Fruit fly (Drosophila melanogaster) S2 (cell line): Measurements from ENCODE around the gene CG12608.

ENCODE experiments used
- CG8478 ChIP-seq: fragments of >200 bp; optimal IDR thresholded peaks from 2 replicates; lab custom pipeline; 2018
- CTCF ChIP-seq, 2 experiments: fragments of >200 bp; optimal IDR thresholded peaks; 2 replicates each; lab custom pipeline; 2018

dm6 chrX:15328148-15328718 lies 16.2 kb downstream of the CG12608 start, which contains the start of gene dah:
- no peak for TF ChIP-seq CTCF (optimal IDR thresholded peaks at IDR 0.05; lab: Kevin White, UChicago)
- TF ChIP-seq CG8478 (lab: Kevin White, UChicago): no peak
